Worm (Caenorhabditis elegans) whole organism, L3 larva: ENCODE measurements around the gene ins-37.

Experiments
- R02D3.7 ChIP-seq: fragments of 150-350 bp; optimal IDR thresholded peaks from 2 replicates; lab custom pipeline; 2014; ENCODE audit warnings: missing biosample characterization, missing genetic modification characterization
- ZK546.5 ChIP-seq: sonication (generic microtip); optimal IDR thresholded peaks from 2 replicates; lab custom pipeline; 2017; ENCODE audit warnings: missing biosample characterization, missing genetic modification characterization
- aly-2 ChIP-seq: fragments of 150-350 bp; optimal IDR thresholded peaks from 2 replicates; lab custom pipeline; 2014; ENCODE audit warnings: missing biosample characterization, missing genetic modification characterization
- ama-1 ChIP-seq: fragments of 150-350 bp; optimal IDR thresholded peaks from 2 replicates; lab custom pipeline; 2018
- ceh-16 ChIP-seq: sonication (generic microtip); optimal IDR thresholded peaks from 2 replicates; lab custom pipeline; 2017; ENCODE audit warnings: missing biosample characterization, missing genetic modification characterization
- ceh-28 ChIP-seq: fragments of 150-350 bp; optimal IDR thresholded peaks from 2 replicates; lab custom pipeline; 2014; ENCODE audit warnings: missing biosample characterization, missing genetic modification reagents, missing genetic modification characterization
- ceh-82 ChIP-seq: fragments of 150-350 bp; optimal IDR thresholded peaks from 2 replicates; lab custom pipeline; 2014; ENCODE audit warnings: missing biosample characterization, missing genetic modification characterization
- ceh-9 ChIP-seq: sonication (generic microtip); optimal IDR thresholded peaks from 2 replicates; lab custom pipeline; 2018; ENCODE audit warnings: missing biosample characterization, missing genetic modification characterization
- daf-12 ChIP-seq: fragments of 150-350 bp; optimal IDR thresholded peaks from 2 replicates; lab custom pipeline; 2014; ENCODE audit warnings: missing biosample characterization, missing genetic modification reagents, missing genetic modification characterization
- egl-27 ChIP-seq: sonication (generic microtip); optimal IDR thresholded peaks from 4 replicates; lab custom pipeline; 2017; ENCODE audit warnings: missing biosample characterization, missing genetic modification reagents, missing genetic modification characterization
- egl-5 ChIP-seq: fragments of 150-350 bp; optimal IDR thresholded peaks from 2 replicates; lab custom pipeline; 2017; ENCODE audit warnings: missing biosample characterization, missing genetic modification reagents, missing genetic modification characterization, inconsistent platforms
- elt-1 ChIP-seq: fragments of 150-350 bp; optimal IDR thresholded peaks from 2 replicates; lab custom pipeline; 2014; ENCODE audit warnings: missing biosample characterization, missing genetic modification characterization
- elt-2 ChIP-seq: sonication (generic microtip); optimal IDR thresholded peaks from 2 replicates; lab custom pipeline; 2016; ENCODE audit warnings: missing genetic modification reagents, mild to moderate bottlenecking, missing genetic modification characterization, missing compliant biosample characterization
- elt-3 ChIP-seq, 3 experiments: fragments of 150-350 bp in 1 of 3; sonication (generic microtip) in 2 of 3; optimal IDR thresholded peaks; 2 replicates in 2 of 3; 4 replicates in 1 of 3; lab custom pipeline; 2014 to 2017; ENCODE audit warnings: missing biosample characterization in 3 of 3, missing genetic modification characterization in 3 of 3
- eor-1 ChIP-seq, 2 experiments: fragments of 150-350 bp; optimal IDR thresholded peaks; 2 replicates each; lab custom pipeline; 2014 to 2018; ENCODE audit warnings: missing biosample characterization in 2 of 2, missing genetic modification characterization in 2 of 2
- fkh-10 ChIP-seq: sonication (generic microtip); optimal IDR thresholded peaks from 2 replicates; lab custom pipeline; 2017; ENCODE audit warnings: missing biosample characterization, missing genetic modification reagents, missing genetic modification characterization
- fkh-2 ChIP-seq: fragments of 150-350 bp; optimal IDR thresholded peaks from 2 replicates; lab custom pipeline; 2014; ENCODE audit warnings: missing biosample characterization, missing genetic modification reagents, missing genetic modification characterization
- hmg-11 ChIP-seq: sonication (generic microtip); optimal IDR thresholded peaks from 2 replicates; lab custom pipeline; 2016; ENCODE audit warnings: missing genetic modification characterization, missing compliant biosample characterization
- jun-1 ChIP-seq: fragments of 150-350 bp; optimal IDR thresholded peaks from 2 replicates; lab custom pipeline; 2014; ENCODE audit warnings: missing biosample characterization, missing genetic modification reagents, missing genetic modification characterization
- lin-15B ChIP-seq: fragments of 150-350 bp; optimal IDR thresholded peaks from 2 replicates; lab custom pipeline; 2014; ENCODE audit warnings: missing biosample characterization, missing genetic modification characterization
- lin-39 ChIP-seq: fragments of 150-350 bp; optimal IDR thresholded peaks from 2 replicates; lab custom pipeline; 2018; ENCODE audit warnings: missing biosample characterization, missing genetic modification reagents, missing genetic modification characterization
- lsy-12 ChIP-seq: sonication (generic microtip); optimal IDR thresholded peaks from 2 replicates; lab custom pipeline; 2016; ENCODE audit warnings: mild to moderate bottlenecking, missing genetic modification characterization, missing compliant biosample characterization
- mdl-1 ChIP-seq: fragments of 150-350 bp; optimal IDR thresholded peaks from 2 replicates; lab custom pipeline; 2014; ENCODE audit warnings: missing biosample characterization, missing genetic modification characterization
- mml-1 ChIP-seq: fragments of 150-350 bp; sonication (generic microtip); optimal IDR thresholded peaks from 3 replicates; lab custom pipeline; 2014; ENCODE audit warnings: missing biosample characterization, missing genetic modification characterization
- nfya-1 ChIP-seq: sonication (generic microtip); optimal IDR thresholded peaks from 2 replicates; lab custom pipeline; 2017; ENCODE audit warnings: missing genetic modification characterization, mild to moderate bottlenecking, missing compliant biosample characterization, antibody characterized with exemption, moderate library complexity; ENCODE audit not compliant: insufficient read depth
- nhr-11 ChIP-seq: fragments of 150-350 bp; optimal IDR thresholded peaks from 2 replicates; lab custom pipeline; 2014; ENCODE audit warnings: missing biosample characterization, missing genetic modification characterization
- nhr-12 ChIP-seq: fragments of 150-350 bp; optimal IDR thresholded peaks from 2 replicates; lab custom pipeline; 2014; ENCODE audit warnings: missing biosample characterization, missing genetic modification characterization
- nhr-237 ChIP-seq: fragments of 150-350 bp; optimal IDR thresholded peaks from 2 replicates; lab custom pipeline; 2014; ENCODE audit warnings: missing biosample characterization, missing genetic modification characterization
- nhr-25 ChIP-seq: sonication (generic microtip); optimal IDR thresholded peaks from 2 replicates; lab custom pipeline; 2017; ENCODE audit warnings: missing biosample characterization, missing genetic modification characterization
- nhr-28 ChIP-seq: fragments of 150-350 bp; optimal IDR thresholded peaks from 2 replicates; lab custom pipeline; 2014; ENCODE audit warnings: missing biosample characterization, missing genetic modification characterization
- nhr-43 ChIP-seq: sonication (generic microtip); optimal IDR thresholded peaks from 2 replicates; lab custom pipeline; 2016; ENCODE audit warnings: mild to moderate bottlenecking, missing genetic modification characterization, missing compliant biosample characterization; ENCODE audit not compliant: poor library complexity, severe bottlenecking
- nhr-67 ChIP-seq: fragments of 150-350 bp; optimal IDR thresholded peaks from 2 replicates; lab custom pipeline; 2014; ENCODE audit warnings: missing biosample characterization, missing genetic modification characterization
- nhr-76 ChIP-seq: fragments of 150-350 bp; sonication (generic microtip); optimal IDR thresholded peaks from 5 replicates; lab custom pipeline; 2014; ENCODE audit warnings: missing biosample characterization, missing genetic modification characterization
- nhr-77 ChIP-seq: fragments of 150-350 bp; optimal IDR thresholded peaks from 2 replicates; lab custom pipeline; 2014; ENCODE audit warnings: missing biosample characterization, missing genetic modification characterization
- pha-4 ChIP-seq: fragments of 150-350 bp; optimal IDR thresholded peaks from 2 replicates; lab custom pipeline; 2014; ENCODE audit warnings: missing biosample characterization, missing genetic modification reagents, missing genetic modification characterization
- pqm-1 ChIP-seq: fragments of 150-350 bp; optimal IDR thresholded peaks from 2 replicates; lab custom pipeline; 2017; ENCODE audit warnings: missing biosample characterization, missing genetic modification characterization, inconsistent platforms
- sea-2 ChIP-seq: fragments of 150-350 bp; sonication (generic microtip); optimal IDR thresholded peaks from 4 replicates; lab custom pipeline; 2014; ENCODE audit warnings: missing biosample characterization, missing genetic modification reagents, missing genetic modification characterization
- skn-1 ChIP-seq: fragments of 150-350 bp; optimal IDR thresholded peaks from 2 replicates; lab custom pipeline; 2014; ENCODE audit warnings: missing biosample characterization, missing genetic modification characterization
- snpc-4 ChIP-seq: fragments of 150-350 bp; optimal IDR thresholded peaks from 2 replicates; lab custom pipeline; 2014; ENCODE audit warnings: missing biosample characterization, missing genetic modification characterization
- tbx-2 ChIP-seq: sonication (generic microtip); optimal IDR thresholded peaks from 2 replicates; lab custom pipeline; 2016; ENCODE audit warnings: mild to moderate bottlenecking, missing genetic modification characterization, missing compliant biosample characterization
- unc-39 ChIP-seq: sonication (generic microtip); optimal IDR thresholded peaks from 4 replicates; lab custom pipeline; 2017; ENCODE audit warnings: missing biosample characterization, missing genetic modification characterization
- unc-62 ChIP-seq: fragments of 150-350 bp; sonication (generic microtip); optimal IDR thresholded peaks from 4 replicates; lab custom pipeline; 2014; ENCODE audit warnings: missing biosample characterization, missing genetic modification reagents, missing genetic modification characterization
- zag-1 ChIP-seq: fragments of 150-350 bp; optimal IDR thresholded peaks from 2 replicates; lab custom pipeline; 2014; ENCODE audit warnings: missing biosample characterization, missing genetic modification characterization
- ztf-11 ChIP-seq: fragments of 150-350 bp; optimal IDR thresholded peaks from 2 replicates; lab custom pipeline; 2014; ENCODE audit warnings: missing biosample characterization, missing genetic modification characterization
- ztf-4 ChIP-seq: fragments of 150-350 bp; optimal IDR thresholded peaks from 2 replicates; lab custom pipeline; 2014; ENCODE audit warnings: missing biosample characterization, missing genetic modification characterization

The ins-37 gene

ce11 chrII:13839454-13839853 lies 3.5 kb upstream of the ins-37 start:
- TF ChIP-seq daf-12 (tag; lab: Kevin White, UChicago) (no peak), nhr-67 (tag; lab: Kevin White, UChicago) (no peak), ceh-9 (tag; lab: Kevin White, UChicago) (no peak), lsy-12 (tag; lab: Kevin White, UChicago) (no peak), elt-3 (tag; optimal IDR thresholded peaks at IDR 0.05; lab: Kevin White, UChicago) (no peak), lin-39 (tag; lab: Kevin White, UChicago) (no peak), ceh-82 (no peak), ceh-16 (tag; lab: Kevin White, UChicago) (no peak), pqm-1 (tag; lab: Kevin White, UChicago) (no peak), unc-62 (GFP tag; lab: Kevin White, UChicago) (no peak), skn-1 (no peak), unc-39 (no peak), elt-2 (tag; lab: Kevin White, UChicago) (no peak), aly-2 (tag; lab: Kevin White, UChicago) (no peak), nhr-77 (tag; lab: Kevin White, UChicago) (no peak), pha-4 (tag; lab: Kevin White, UChicago) (no peak)

- TF ChIP-seq tbx-2 (tag; lab: Kevin White, UChicago) (no peak), snpc-4 (tag; lab: Kevin White, UChicago) (no peak), elt-1 (tag; lab: Kevin White, UChicago) (no peak), lin-39 (tag; lab: Kevin White, UChicago) (no peak), nhr-11 (no peak), aly-2 (tag; lab: Kevin White, UChicago) (no peak), R02D3.7 (tag; lab: Kevin White, UChicago) (no peak), pha-4 (tag; lab: Kevin White, UChicago) (no peak), fkh-2 (tag; lab: Kevin White, UChicago) (no peak), nhr-25 (tag; lab: Kevin White, UChicago) (no peak), ama-1 (lab: Kevin White, UChicago) (no peak)
Measured at ce11 chrII:13838403-13838802, 2.5 kb upstream of the ins-37 start.

DNA sequence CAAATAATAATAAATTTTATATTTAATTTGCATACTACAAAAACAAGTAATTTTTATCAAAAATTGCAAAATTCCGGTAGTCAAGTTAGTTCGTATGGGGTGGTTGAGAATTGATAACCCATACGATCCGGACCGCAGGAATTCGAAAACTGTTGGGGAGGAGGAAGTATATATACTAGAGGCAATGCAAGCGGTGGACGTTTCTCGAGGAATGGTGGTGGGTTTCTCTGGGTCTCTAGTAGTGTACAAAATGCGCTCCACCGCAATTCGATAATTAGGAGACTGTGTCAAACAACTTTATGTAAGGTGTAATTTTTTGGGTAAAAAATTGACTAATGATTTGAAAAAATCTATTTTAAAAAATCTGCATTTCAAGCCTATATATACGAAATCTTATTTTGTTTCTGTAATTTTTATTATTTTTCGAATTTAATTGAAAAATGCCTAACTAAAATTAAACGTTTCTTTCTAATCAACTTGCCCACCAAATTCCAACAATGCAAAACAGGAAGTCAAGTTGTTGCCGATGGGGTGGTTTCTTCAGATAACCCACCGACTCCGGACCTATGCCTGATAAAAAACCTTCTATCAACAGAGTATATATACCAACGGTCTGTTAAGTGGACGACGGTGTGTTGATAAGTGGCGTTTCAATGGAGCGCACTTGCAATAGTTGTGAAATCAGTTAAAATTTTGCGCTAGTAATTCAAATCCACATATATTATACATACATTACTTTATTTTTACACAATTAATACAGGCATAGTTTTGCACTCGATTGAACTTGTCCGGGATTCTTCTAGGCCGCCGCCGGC lies 1.3 kb downstream of the ins-37 start:
- peak; percentile 78 for TF ChIP-seq sea-2 (GFP tag; lab: Kevin White, UChicago)
- TF ChIP-seq ztf-4 (tag; lab: Kevin White, UChicago): peak; percentile 27
- TF ChIP-seq ZK546.5 (tag; lab: Kevin White, UChicago): no peak
- TF ChIP-seq fkh-10 (GFP tag; lab: Kevin White, UChicago): peak; percentile 58
- TF ChIP-seq egl-5 (tag; lab: Kevin White, UChicago): peak; percentile 89
- peak; percentile 86 for TF ChIP-seq ceh-82
- TF ChIP-seq nhr-67 (tag; lab: Kevin White, UChicago): no peak
- peak; percentile 93 for TF ChIP-seq nhr-43 (tag; lab: Kevin White, UChicago)
- TF ChIP-seq egl-27 (tag; lab: Kevin White, UChicago): peak; percentile 65
- TF ChIP-seq nhr-77 (tag; lab: Kevin White, UChicago): peak; percentile 90
- TF ChIP-seq ceh-9 (tag; lab: Kevin White, UChicago): no peak
- TF ChIP-seq eor-1 (tag; optimal IDR thresholded peaks at IDR 0.05; lab: Kevin White, UChicago): peak in 1 of 2 experiments; percentile 68
- TF ChIP-seq nhr-237: peak; percentile 24
- TF ChIP-seq nfya-1 (tag; lab: Kevin White, UChicago): peak; percentile 93
- TF ChIP-seq daf-12 (tag; lab: Kevin White, UChicago): peak; percentile 34
- peak; percentile 93 for TF ChIP-seq nhr-25 (tag; lab: Kevin White, UChicago)
- no peak for TF ChIP-seq mdl-1 (tag; lab: Kevin White, UChicago)
- peak; percentile 41 for TF ChIP-seq mml-1
- peak; percentile 60 for TF ChIP-seq elt-2 (tag; lab: Kevin White, UChicago)
- TF ChIP-seq lsy-12 (tag; lab: Kevin White, UChicago): peak; percentile 73
- no peak for TF ChIP-seq unc-62 (GFP tag; lab: Kevin White, UChicago)
- TF ChIP-seq jun-1: peak; percentile 81
- peak; percentile 100 for TF ChIP-seq snpc-4 (tag; lab: Kevin White, UChicago)
- TF ChIP-seq nhr-11: no peak
- no peak for TF ChIP-seq unc-39
- peak in 1 of 3 experiments; percentile 25 for TF ChIP-seq elt-3 (tag; optimal IDR thresholded peaks at IDR 0.05; lab: Kevin White, UChicago)
- TF ChIP-seq nhr-76: no peak
- peak; percentile 96 for TF ChIP-seq hmg-11 (tag; lab: Kevin White, UChicago)
- TF ChIP-seq ceh-16 (tag; lab: Kevin White, UChicago): no peak
- TF ChIP-seq nhr-28: no peak
- TF ChIP-seq ceh-28: peak; percentile 74
- TF ChIP-seq fkh-2 (tag; lab: Kevin White, UChicago): no peak
- TF ChIP-seq pqm-1 (tag; lab: Kevin White, UChicago): peak; percentile 46
- TF ChIP-seq lin-15B (tag; lab: Kevin White, UChicago): peak; percentile 88
- TF ChIP-seq zag-1 (tag; lab: Kevin White, UChicago): no peak
- TF ChIP-seq R02D3.7 (tag; lab: Kevin White, UChicago): peak; percentile 74
- TF ChIP-seq pha-4 (tag; lab: Kevin White, UChicago): peak; percentile 96
- TF ChIP-seq ztf-11: no peak
- peak; percentile 92 for TF ChIP-seq tbx-2 (tag; lab: Kevin White, UChicago)
- no peak for TF ChIP-seq nhr-12 (tag; lab: Kevin White, UChicago)
